Fruit fly (Drosophila melanogaster) Kc167 (cell line): ENCODE data around the gene lsn.

Experiments used
- Myc ChIP-seq: fragments of >200 bp; optimal IDR thresholded peaks from 2 replicates; lab custom pipeline; 2017; ENCODE audit warnings: missing external identifiers
- Sin3A ChIP-seq: fragments of >200 bp; optimal IDR thresholded peaks from 2 replicates; lab custom pipeline; 2018; ENCODE audit warnings: missing external identifiers
- h ChIP-seq: fragments of >200 bp; optimal IDR thresholded peaks from 3 replicates; lab custom pipeline; 2018; ENCODE audit warnings: missing external identifiers
- insv ChIP-seq: fragments of >200 bp; optimal IDR thresholded peaks from 3 replicates; lab custom pipeline; 2018; ENCODE audit warnings: missing external identifiers
- psq ChIP-seq: fragments of >200 bp; optimal IDR thresholded peaks from 2 replicates; lab custom pipeline; 2017; ENCODE audit warnings: missing external identifiers
- ttk ChIP-seq: sonication (Bioruptor generic); optimal IDR thresholded peaks from 2 replicates; lab custom pipeline; 2017; ENCODE audit warnings: missing external identifiers

lsn gene

DNA sequence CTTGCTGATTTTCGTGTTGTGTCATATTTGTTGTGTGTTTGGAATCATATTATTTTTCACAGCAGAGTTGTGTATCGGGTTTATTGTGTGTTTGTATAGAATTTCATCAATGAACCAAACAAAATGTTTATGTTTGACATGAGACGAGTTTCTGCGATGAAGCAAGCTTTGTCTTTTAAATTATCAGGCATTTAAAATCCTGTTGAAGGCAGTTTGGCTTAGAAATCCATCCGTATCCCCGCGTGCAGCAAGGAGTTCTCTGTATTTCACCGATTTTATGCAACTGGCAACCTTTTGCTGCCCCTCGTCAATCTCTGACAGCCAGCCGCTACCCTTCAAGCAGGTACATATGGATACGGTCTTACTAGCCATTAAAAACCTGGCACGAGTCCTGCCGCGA lies 2.9 kb downstream of the lsn start, which contains the start of the genes CG6569 and Cby:
CG6569 (minus strand) TSS at position 101 of the 400 bp plus-strand sequence.
Cby (plus strand) TSS at position 185 of the 400 bp plus-strand sequence.
- TF ChIP-seq Myc (no peak), psq (lab: Kevin White, UChicago) (no peak), h (lab: Kevin White, UChicago) (no peak), insv (lab: Kevin White, UChicago) (no peak), Sin3A (no peak), ttk (lab: Kevin White, UChicago) (no peak)

DNA sequence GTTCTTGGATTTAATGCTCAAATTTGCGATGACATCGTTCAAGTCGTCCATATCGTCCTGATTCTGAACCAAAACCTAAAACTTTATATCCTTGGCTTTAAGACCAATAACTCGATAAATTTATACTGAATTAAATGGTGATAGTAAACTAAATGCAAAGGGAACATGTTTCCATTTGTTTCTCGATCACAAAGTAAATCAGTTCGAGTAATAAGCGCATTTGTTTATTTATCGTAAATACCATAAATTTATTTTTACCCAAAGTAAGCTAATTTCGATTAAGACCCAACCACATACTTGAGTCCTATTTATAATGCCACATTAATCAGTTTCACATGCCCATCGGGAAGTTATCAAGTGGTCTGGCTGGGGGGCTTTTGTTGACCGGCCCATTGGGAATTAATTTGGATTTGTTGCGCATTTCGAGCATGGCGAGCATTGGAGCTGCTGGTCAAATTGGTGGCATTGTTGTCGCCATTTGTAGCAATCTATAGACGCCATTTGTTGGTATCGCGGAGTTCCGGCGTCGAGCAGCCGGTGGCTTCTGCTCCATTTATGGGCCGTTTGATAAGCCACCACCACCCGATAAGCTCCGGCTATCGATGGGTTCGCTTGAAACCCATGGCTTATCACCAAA lies 4.6 kb downstream of the lsn start, which contains the start of gene CG31174:
CG31174 (minus strand) TSS at position 51 of the 637 bp plus-strand sequence.
- TF ChIP-seq insv (lab: Kevin White, UChicago) (no peak), Myc (no peak), h (lab: Kevin White, UChicago) (no peak), Sin3A (no peak), ttk (lab: Kevin White, UChicago) (no peak), psq (lab: Kevin White, UChicago) (no peak)

DNA sequence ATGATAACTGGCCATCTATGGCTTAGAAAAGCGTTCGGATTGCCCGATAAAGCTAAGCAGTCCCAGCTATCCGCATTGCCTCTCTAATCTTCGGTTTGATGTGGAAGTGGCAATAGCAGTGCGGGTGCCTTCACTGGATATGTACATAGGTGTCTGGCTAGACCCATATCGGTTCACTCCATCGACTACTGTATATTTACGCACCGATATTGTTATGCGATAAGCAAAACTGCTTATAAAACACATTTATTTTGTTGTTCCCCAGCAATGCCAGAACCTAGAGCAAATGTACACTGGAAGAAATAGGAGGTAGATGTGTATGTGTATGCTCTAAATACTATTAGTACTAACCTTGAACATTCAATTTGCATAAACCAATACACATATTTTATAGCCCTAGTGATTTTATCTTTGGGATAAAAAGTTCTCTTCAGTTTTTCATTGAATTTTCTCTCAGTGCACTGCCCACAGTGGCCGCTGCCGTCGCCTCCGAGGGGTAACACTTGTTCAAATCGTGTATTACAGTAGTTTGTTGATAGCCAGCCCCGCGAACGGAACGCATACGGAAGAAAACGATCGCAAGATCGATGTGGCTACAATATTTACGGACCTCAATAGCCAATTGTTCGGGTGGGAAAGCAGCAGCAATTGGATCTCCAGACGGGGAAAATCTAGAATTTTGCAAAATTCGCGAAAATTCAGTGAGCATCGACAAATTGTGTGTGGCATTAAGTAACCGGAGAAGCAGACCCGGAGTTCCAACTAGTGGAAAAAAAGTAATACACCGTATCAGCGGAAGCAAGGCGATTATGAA lies 5.4 kb downstream of the lsn start, which contains the start of gene CG31431:
CG31431 (plus strand) TSS at position 524 of the 814 bp plus-strand sequence.
- TF ChIP-seq Myc (no peak), h (lab: Kevin White, UChicago) (no peak), Sin3A (no peak), ttk (lab: Kevin White, UChicago) (no peak)

DNA sequence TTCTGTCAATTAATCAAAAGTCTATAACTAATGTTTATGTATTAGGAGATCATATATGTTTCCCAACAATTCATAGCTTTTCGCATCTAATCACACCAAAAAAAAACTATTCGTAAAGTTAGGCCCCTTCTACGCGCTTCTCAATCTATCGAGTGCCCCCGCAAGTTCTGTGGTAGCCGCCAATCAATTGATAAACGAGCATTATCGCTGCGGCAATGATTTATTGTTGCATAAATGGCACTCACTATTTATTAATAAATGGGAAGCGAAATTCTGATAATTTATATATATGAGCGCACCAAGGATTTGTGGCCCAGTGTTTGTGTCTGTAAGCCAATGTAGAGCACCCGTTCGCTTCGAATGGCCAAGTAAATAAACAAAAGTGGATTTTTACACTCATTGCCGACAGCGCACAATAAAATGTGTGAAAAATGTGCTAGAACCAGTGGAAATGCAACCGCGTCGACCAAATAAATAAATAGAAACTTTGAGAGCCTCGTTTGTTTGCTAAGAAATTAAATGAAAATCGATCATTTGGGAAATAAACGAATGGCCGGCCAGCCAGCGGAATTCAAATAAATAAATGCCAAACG lies 6.5 kb downstream of the lsn start:
- TF ChIP-seq Myc (no peak), ttk (lab: Kevin White, UChicago) (no peak), h (lab: Kevin White, UChicago) (no peak), psq (lab: Kevin White, UChicago) (no peak), Sin3A (no peak), insv (lab: Kevin White, UChicago) (no peak)

DNA sequence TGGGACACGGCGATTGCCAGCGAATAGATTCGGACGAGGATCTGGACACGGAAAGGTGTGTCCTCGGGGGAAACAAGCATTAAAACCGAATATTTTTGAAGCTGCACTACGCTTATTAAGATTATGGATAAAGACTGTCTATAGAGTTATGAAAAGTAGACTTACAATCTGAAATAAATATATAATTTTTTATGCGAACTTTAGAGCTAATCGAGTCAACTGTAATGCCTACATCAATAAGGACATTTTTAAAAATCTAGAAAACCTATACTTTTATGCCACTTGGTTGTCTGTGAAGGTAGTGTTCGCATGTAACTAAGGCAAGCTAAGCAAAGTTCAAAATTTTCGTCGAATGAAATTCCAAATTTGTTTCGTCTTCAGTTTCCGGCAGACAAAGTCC lies 8.5 kb downstream of the lsn start, which contains the start of gene CG31178:
CG31178 (plus strand) TSS at position 301 of the 400 bp plus-strand sequence.
- no peak for TF ChIP-seq insv (lab: Kevin White, UChicago)
- TF ChIP-seq psq (lab: Kevin White, UChicago) = no peak
- no peak for TF ChIP-seq h (lab: Kevin White, UChicago)
- no peak for TF ChIP-seq Sin3A
- TF ChIP-seq Myc = no peak
- no peak for TF ChIP-seq ttk (lab: Kevin White, UChicago)

DNA sequence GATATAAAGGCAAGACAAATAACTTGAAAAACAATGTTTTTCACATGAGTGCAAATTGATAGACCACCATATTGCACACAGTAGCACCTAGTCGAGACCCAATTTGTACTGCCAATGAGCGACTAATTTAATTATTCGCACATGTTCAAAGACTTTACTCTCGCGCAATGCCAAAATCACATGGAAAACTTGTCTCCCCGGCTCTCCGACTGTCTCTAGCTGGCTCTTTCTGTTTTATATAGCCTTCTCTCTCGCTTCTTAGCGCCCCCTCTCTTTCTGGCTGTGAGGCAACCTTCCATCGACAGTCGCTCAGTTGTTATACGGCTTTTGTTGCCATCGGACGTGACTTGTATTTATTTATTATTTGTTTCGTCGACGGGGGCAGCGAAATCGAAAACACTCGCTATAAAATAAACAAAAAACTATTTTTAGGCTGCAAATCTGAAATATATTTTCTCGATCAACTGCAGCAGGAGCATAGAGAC lies 10.1 kb downstream of the lsn start, which contains the start of gene CG6656:
CG6656 (plus strand) TSS at position 312 of the 485 bp plus-strand sequence.
- TF ChIP-seq Myc = no peak
- TF ChIP-seq h (lab: Kevin White, UChicago) = no peak
- TF ChIP-seq insv (lab: Kevin White, UChicago) = no peak
- no peak for TF ChIP-seq psq (lab: Kevin White, UChicago)
- TF ChIP-seq ttk (lab: Kevin White, UChicago) = no peak
- no peak for TF ChIP-seq Sin3A

DNA sequence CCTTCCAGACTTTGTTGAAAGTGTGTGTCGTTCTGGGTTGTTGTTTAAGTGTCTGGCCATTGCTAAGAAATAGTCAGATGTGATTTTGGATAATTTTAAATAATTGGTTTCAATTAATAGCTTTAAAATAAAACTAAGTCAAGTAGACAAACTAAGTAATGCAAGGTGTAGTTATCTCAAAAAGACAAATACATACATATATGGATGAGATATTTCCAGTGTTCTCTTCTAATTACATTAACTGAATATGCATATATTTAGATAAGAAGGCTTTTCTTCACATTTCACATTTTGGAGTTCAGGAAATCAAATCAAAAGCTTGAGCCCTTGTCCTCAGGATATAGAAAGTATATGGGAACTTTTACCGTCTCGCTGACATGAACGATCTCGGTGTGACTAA lies 12.7 kb downstream of the lsn start, which contains the start of gene P5CDh2:
P5CDh2 (plus strand) TSS at position 301 of the 400 bp plus-strand sequence.
- TF ChIP-seq insv (lab: Kevin White, UChicago) (no peak), h (lab: Kevin White, UChicago) (no peak), psq (lab: Kevin White, UChicago) (no peak), Sin3A (no peak), Myc (no peak), ttk (lab: Kevin White, UChicago) (no peak)

DNA sequence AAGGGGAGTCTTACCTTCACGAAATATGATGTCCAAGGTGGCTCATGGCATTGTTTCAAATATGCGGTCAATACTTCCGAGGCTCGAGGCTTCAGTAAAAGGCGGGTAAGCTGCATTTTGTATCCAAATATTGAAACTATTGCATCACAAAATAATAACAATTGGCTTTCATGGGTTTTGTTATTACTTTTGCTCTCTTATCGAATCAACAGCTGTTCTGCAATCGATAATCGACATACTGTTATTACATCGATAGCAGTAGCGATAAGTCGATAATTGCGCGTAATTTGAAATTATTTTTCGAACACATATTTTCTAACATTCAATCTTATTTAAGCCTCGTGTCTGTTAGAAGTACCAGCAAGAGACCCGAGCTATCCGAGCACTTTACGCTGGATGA lies 13.5 kb downstream of the lsn start, which contains the start of gene CG34148:
CG34148 (minus strand) TSS at position 214 of the 400 bp plus-strand sequence.
- TF ChIP-seq insv (lab: Kevin White, UChicago) (no peak), h (lab: Kevin White, UChicago) (no peak), Sin3A (no peak), Myc (no peak), ttk (lab: Kevin White, UChicago) (no peak), psq (lab: Kevin White, UChicago) (no peak)

DNA sequence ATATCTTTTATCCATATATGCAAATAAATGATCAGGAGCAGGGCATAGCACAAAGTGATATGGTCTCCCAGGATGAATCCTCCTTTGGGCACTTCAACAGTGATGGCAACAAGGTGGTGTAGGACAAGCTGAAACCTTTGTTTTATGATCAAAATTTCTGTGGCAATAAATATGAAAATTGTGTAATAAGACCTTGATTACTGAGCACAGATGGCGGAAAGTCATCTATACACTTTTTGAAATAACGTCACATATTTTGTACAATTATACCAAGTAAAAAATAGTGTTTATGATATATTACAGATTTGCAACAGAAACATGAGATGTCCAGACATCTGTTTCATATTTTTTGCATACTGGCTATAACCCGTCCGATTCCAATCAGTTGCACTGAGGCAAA lies 15.5 kb downstream of the lsn start, which contains the start of gene CG31465:
CG31465 (plus strand) TSS at position 301 of the 400 bp plus-strand sequence.
- TF ChIP-seq Sin3A = no peak
- TF ChIP-seq insv (lab: Kevin White, UChicago) = no peak
- TF ChIP-seq psq (lab: Kevin White, UChicago) = no peak
- no peak for TF ChIP-seq Myc
- no peak for TF ChIP-seq h (lab: Kevin White, UChicago)
- TF ChIP-seq ttk (lab: Kevin White, UChicago) = no peak

DNA sequence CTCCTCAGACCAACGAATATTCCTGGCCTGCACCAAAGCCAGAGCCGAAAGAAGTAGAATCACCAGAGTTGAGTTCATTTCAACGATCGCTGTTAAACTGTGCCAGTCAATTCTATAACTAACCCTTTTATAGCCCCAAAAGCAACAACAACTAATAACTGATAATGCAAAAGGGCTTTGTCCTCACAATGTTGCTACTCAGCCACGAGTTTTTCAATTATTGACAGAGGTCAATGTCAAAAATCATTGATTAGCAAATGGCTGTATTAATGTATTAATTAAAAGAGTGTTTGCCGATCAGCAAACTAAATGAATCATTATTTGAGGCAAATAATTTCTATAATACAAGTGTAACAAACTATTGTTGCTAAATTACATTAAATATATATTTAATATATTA lies 19.4 kb downstream of the lsn start, which contains the start of gene fit:
fit (minus strand) TSS at position 101 of the 400 bp plus-strand sequence.
- no peak for TF ChIP-seq insv (lab: Kevin White, UChicago)
- TF ChIP-seq Sin3A = no peak
- no peak for TF ChIP-seq h (lab: Kevin White, UChicago)
- no peak for TF ChIP-seq psq (lab: Kevin White, UChicago)
- no peak for TF ChIP-seq ttk (lab: Kevin White, UChicago)
- no peak for TF ChIP-seq Myc

DNA sequence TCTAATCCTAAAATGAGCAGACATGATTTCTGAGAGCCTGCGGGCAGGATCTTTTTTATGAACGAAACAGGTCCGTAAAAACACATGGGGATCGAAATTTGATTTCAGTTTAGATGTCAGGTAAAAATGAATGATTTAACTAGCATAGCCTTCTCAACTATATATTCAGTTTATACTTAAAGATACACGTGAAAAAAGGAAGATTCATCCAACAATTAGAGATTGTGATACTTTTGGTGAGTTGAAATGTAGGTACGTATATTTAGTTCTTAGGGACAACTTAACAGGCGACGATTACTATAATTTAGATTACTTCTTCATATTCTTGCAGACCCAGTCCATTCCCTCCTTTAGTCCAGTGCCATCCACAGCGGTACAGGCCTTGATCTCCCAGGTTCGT lies 20.5 kb downstream of the lsn start, which contains the start of gene CG17819:
CG17819 (minus strand) TSS at position 101 of the 400 bp plus-strand sequence.
- TF ChIP-seq Sin3A = no peak
- TF ChIP-seq insv (lab: Kevin White, UChicago) = no peak
- TF ChIP-seq psq (lab: Kevin White, UChicago) = no peak
- TF ChIP-seq Myc = no peak
- TF ChIP-seq h (lab: Kevin White, UChicago) = no peak
- no peak for TF ChIP-seq ttk (lab: Kevin White, UChicago)
